Worm (Caenorhabditis elegans) whole organism, midembryonic: Measurements from ENCODE around the gene C54F6.19.

ENCODE experiments used
- flt-1 ChIP-seq: fragments of 200-800 bp; sonication (Bioruptor generic); IDR thresholded peaks from 2 replicates; pipeline ENCODE4 v1.3.6; 2022; ENCODE audit warnings: missing genetic modification characterization, missing compliant biosample characterization
- med-1 ChIP-seq: sonication (generic microtip); optimal IDR thresholded peaks from 2 replicates; lab custom pipeline; 2017; ENCODE audit warnings: missing genetic modification characterization, mild to moderate bottlenecking, missing compliant biosample characterization, antibody characterized with exemption, missing genetic modification reagents; ENCODE audit not compliant: insufficient read depth

- TF ChIP-seq med-1 (GFP tag; lab: Kevin White, UChicago) (no peak), flt-1 (GFP tag; lab: Robert Waterston, UW) (no peak)
These were observed 36.7 kb upstream of the C54F6.19 start, which contains the start of the genes str-31 and nhr-172 for ce11 chrV:7508566-7509044.
